Worm (Caenorhabditis elegans) whole organism, late embryonic: Measurements from ENCODE around the gene srx-88.

Experiments
- F13H6.1 ChIP-seq: sonication (generic microtip); optimal IDR thresholded peaks from 2 replicates; lab custom pipeline; 2016; ENCODE audit warnings: missing genetic modification characterization, missing compliant biosample characterization
- ama-1 ChIP-seq: fragments of 150-350 bp; optimal IDR thresholded peaks from 2 replicates; lab custom pipeline; 2014
- ceh-2 ChIP-seq: sonication (generic microtip); optimal IDR thresholded peaks from 2 replicates; lab custom pipeline; 2016; ENCODE audit warnings: missing genotype, missing genetic modification characterization, missing compliant biosample characterization
- ceh-30 ChIP-seq: fragments of 150-350 bp; optimal IDR thresholded peaks from 2 replicates; lab custom pipeline; 2014; ENCODE audit warnings: missing biosample characterization, missing genetic modification characterization
- ceh-45 ChIP-seq: fragments of 200-800 bp; sonication (Bioruptor generic); IDR thresholded peaks from 2 replicates; pipeline ENCODE4 v1.3.6; 2022; ENCODE audit warnings: missing genetic modification reagents, missing genetic modification characterization, missing compliant biosample characterization
- hlh-30 ChIP-seq: sonication (generic microtip); optimal IDR thresholded peaks from 2 replicates; lab custom pipeline; 2017; ENCODE audit warnings: antibody characterized with exemption, missing genetic modification characterization, missing compliant biosample characterization; ENCODE audit not compliant: insufficient read depth
- lim-6 ChIP-seq: sonication (generic microtip); optimal IDR thresholded peaks from 2 replicates; lab custom pipeline; 2016; ENCODE audit warnings: missing genetic modification characterization, missing compliant biosample characterization
- pha-4 ChIP-seq: fragments of 150-350 bp; optimal IDR thresholded peaks from 2 replicates; lab custom pipeline; 2018; ENCODE audit warnings: missing biosample characterization, missing genetic modification reagents, missing genetic modification characterization
- pqm-1 ChIP-seq: sonication (generic microtip); optimal IDR thresholded peaks from 2 replicates; lab custom pipeline; 2016; ENCODE audit warnings: missing genetic modification characterization, missing compliant biosample characterization
- pros-1 ChIP-seq: fragments of 150-350 bp; optimal IDR thresholded peaks from 2 replicates; lab custom pipeline; 2014; ENCODE audit warnings: missing biosample characterization, missing genetic modification reagents, missing genetic modification characterization

DNA sequence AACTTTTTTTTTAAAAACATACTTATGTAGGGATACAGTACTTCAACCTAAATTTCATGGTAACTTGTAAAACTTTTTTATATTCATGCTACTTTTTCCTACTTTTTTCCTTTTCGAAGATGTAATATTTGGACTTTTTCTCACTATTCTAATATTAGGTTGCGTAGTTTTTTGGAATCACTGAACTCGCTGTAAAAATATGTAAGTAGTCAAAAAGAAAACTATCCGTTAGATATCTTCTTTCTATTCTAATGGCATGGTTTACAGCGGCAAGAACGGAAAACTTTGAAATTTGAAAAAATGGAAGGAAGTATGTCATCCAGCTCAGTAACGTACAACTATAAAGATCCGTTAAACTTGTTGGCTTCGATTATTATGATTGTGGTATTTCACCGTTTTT lies 6.1 kb downstream of the srx-88 start, which contains the start of gene srx-82:
- TF ChIP-seq ama-1 (lab: Kevin White, UChicago) (no peak), pqm-1 (tag; lab: Kevin White, UChicago) (no peak), hlh-30 (tag; lab: Kevin White, UChicago) (no peak), F13H6.1 (no peak), lim-6 (tag; lab: Kevin White, UChicago) (no peak), pros-1 (tag; lab: Kevin White, UChicago) (no peak), pha-4 (tag; lab: Kevin White, UChicago) (no peak), ceh-45 (GFP tag; lab: Robert Waterston, UW) (no peak), ceh-30 (no peak), ceh-2 (no peak)
